Worm (Caenorhabditis elegans): ENCODE data around the gene ZC84.1.

The ZC84.1 gene

ce11 chrIII:9154766-9155165 is 51.3 kb downstream of the ZC84.1 start, which contains the start of gene irld-34:
TSS of gene irld-34 (plus strand) at chrIII:9155066.
- TF ChIP-seq ceh-100 (GFP tag; IDR thresholded peaks at IDR 0.05) (no peak), hlh-12 (tag; optimal IDR thresholded peaks at IDR 0.05) (no peak), him-1 (tag; optimal IDR thresholded peaks at IDR 0.05) (no peak), Y95B8A.8 (GFP tag; IDR thresholded peaks at IDR 0.05) (no peak), bed-1 (GFP tag; IDR thresholded peaks at IDR 0.05) (no peak), tbx-9 (tag; optimal IDR thresholded peaks at IDR 0.05; ENCODE audit: borderline replicate concordance) (no peak), F23B12.7 (tag; optimal IDR thresholded peaks at IDR 0.05; ENCODE audit: insufficient read depth) (no peak), F49E8.2 (tag; optimal IDR thresholded peaks at IDR 0.05; ENCODE audit: insufficient read depth) (no peak), B0019.2 (GFP tag; conservative IDR thresholded peaks at IDR 0.05) (no peak), B0035.1 (tag; optimal IDR thresholded peaks at IDR 0.05) (no peak), fkh-3 (tag; optimal IDR thresholded peaks at IDR 0.05) (no peak)

- TF ChIP-seq madf-8 (GFP tag; conservative IDR thresholded peaks at IDR 0.05): no peak
- TF ChIP-seq B0261.1 (tag; optimal IDR thresholded peaks at IDR 0.05): no peak
- no peak for TF ChIP-seq egl-44 (GFP tag; IDR thresholded peaks at IDR 0.05)
- no peak for TF ChIP-seq F22D6.2 (tag; optimal IDR thresholded peaks at IDR 0.05)
- no peak for TF ChIP-seq mxl-1 (tag; optimal IDR thresholded peaks at IDR 0.05)
- TF ChIP-seq unc-62 (GFP tag; optimal IDR thresholded peaks at IDR 0.05): no peak
- TF ChIP-seq ets-4 (GFP tag; optimal IDR thresholded peaks at IDR 0.05): no peak
- no peak for TF ChIP-seq mes-4 (tag; optimal IDR thresholded peaks at IDR 0.05)
These were observed 52.3 kb downstream of the ZC84.1 start, which contains the start of gene nhl-1 for ce11 chrIII:9153809-9154208. TSS of gene nhl-1 (minus strand) at chrIII:9153909.

- TF ChIP-seq mxl-1 (tag; optimal IDR thresholded peaks at IDR 0.05) (no peak), ztf-26 (tag; optimal IDR thresholded peaks at IDR 0.05) (no peak), zim-3 (tag; optimal IDR thresholded peaks at IDR 0.05) (no peak), somi-1 (GFP tag; optimal IDR thresholded peaks at IDR 0.05) (peak; percentile 35), ztf-28 (GFP tag; IDR thresholded peaks at IDR 0.05) (no peak)
These were observed 53.1 kb downstream of the ZC84.1 start for ce11 chrIII:9152950-9153349.

ce11 chrIII:9151782-9152181 is 54.3 kb downstream of the ZC84.1 start:
- TF ChIP-seq snpc-1.3 (tag; optimal IDR thresholded peaks at IDR 0.05; ENCODE audit: insufficient read depth) (no peak), C06A6.2 (GFP tag; conservative IDR thresholded peaks at IDR 0.05) (no peak), die-1 (tag; optimal IDR thresholded peaks at IDR 0.05) (no peak), unc-62 (GFP tag; optimal IDR thresholded peaks at IDR 0.05) (no peak), nfya-2 (GFP tag; IDR thresholded peaks at IDR 0.05) (no peak), ceh-58 (GFP tag; IDR thresholded peaks at IDR 0.05) (no peak), dox-1 (GFP tag; IDR thresholded peaks at IDR 0.05) (no peak), aptf-2 (GFP tag; conservative IDR thresholded peaks at IDR 0.05) (no peak), gei-17 (GFP tag; optimal IDR thresholded peaks at IDR 0.05) (no peak)
